Worm (Caenorhabditis elegans): ENCODE results near the gene igeg-2.

Gene igeg-2

ce11 chrX:11461545-11461944 lies 15.1 kb upstream of the igeg-2 start:
- peak; percentile 18 for TF ChIP-seq nhr-48 (tag; optimal IDR thresholded peaks at IDR 0.05)
- peak; percentile 35 for TF ChIP-seq hlh-11 (tag; optimal IDR thresholded peaks at IDR 0.05)
- TF ChIP-seq hlh-30 (tag; optimal IDR thresholded peaks at IDR 0.05; ENCODE audit: insufficient read depth) = peak; percentile 39
- TF ChIP-seq ceh-20 (GFP tag; IDR thresholded peaks at IDR 0.05) = no peak
- TF ChIP-seq pqm-1 (tag; optimal IDR thresholded peaks at IDR 0.05) = peak; percentile 19

- TF ChIP-seq madf-9 (GFP tag; conservative IDR thresholded peaks at IDR 0.05) (no peak), unc-62 (GFP tag; optimal IDR thresholded peaks at IDR 0.05 in 1 of 2) (peak in 1 of 2 experiments; percentile 91), unc-62 (tag; optimal IDR thresholded peaks at IDR 0.05) (no peak), nhr-237 (tag; optimal IDR thresholded peaks at IDR 0.05) (no peak), ctbp-1 (GFP tag; IDR thresholded peaks at IDR 0.05) (no peak), saeg-2 (GFP tag; IDR thresholded peaks at IDR 0.05) (no peak), skn-1 (tag; optimal IDR thresholded peaks at IDR 0.05) (no peak), mdl-1 (tag; optimal IDR thresholded peaks at IDR 0.05) (no peak), unc-130 (GFP tag; optimal IDR thresholded peaks at IDR 0.05) (no peak)
These were observed 10.2 kb upstream of the igeg-2 start for ce11 chrX:11456665-11457064.

- TF ChIP-seq mxl-2 (GFP tag; conservative IDR thresholded peaks at IDR 0.05) (no peak), ces-1 (GFP tag; optimal IDR thresholded peaks at IDR 0.05) (no peak), hmg-1.1 (GFP tag; IDR thresholded peaks at IDR 0.05) (no peak), lin-39 (tag; optimal IDR thresholded peaks at IDR 0.05) (no peak), zip-11 (GFP tag; IDR thresholded peaks at IDR 0.05) (no peak), ceh-28 (tag; optimal IDR thresholded peaks at IDR 0.05) (no peak), fkh-10 (GFP tag; optimal IDR thresholded peaks at IDR 0.05) (no peak), ceh-32 (tag; optimal IDR thresholded peaks at IDR 0.05; ENCODE audit: poor library complexity) (no peak), ceh-20 (GFP tag; IDR thresholded peaks at IDR 0.05) (no peak), unc-130 (GFP tag; optimal IDR thresholded peaks at IDR 0.05) (no peak), gei-8 (GFP tag; optimal IDR thresholded peaks at IDR 0.05) (no peak), hif-1 (tag; optimal IDR thresholded peaks at IDR 0.05) (no peak), ctbp-1 (GFP tag; IDR thresholded peaks at IDR 0.05) (no peak), lin-1 (GFP tag; IDR thresholded peaks at IDR 0.05) (no peak), lin-38 (GFP tag; IDR thresholded peaks at IDR 0.05) (no peak), unc-39 (tag; optimal IDR thresholded peaks at IDR 0.05) (no peak)
These were observed 7.8 kb upstream of the igeg-2 start, which contains the start of gene F48C5.2 for ce11 chrX:11454231-11454630. F48C5.2 (minus strand) TSS chrX:11454331.

ce11 chrX:11452316-11452715 lies 5.9 kb upstream of the igeg-2 start:
- TF ChIP-seq daf-8 (GFP tag; IDR thresholded peaks at IDR 0.05) (no peak), unc-62 (GFP tag; optimal IDR thresholded peaks at IDR 0.05 in 1 of 2) (peak in 1 of 2 experiments; percentile 28), unc-62 (tag; optimal IDR thresholded peaks at IDR 0.05) (no peak)

ce11 chrX:11450261-11450660 lies 3.8 kb upstream of the igeg-2 start:
- TF ChIP-seq nhr-41 (GFP tag; IDR thresholded peaks at IDR 0.05) = no peak
- no peak for TF ChIP-seq saeg-2 (GFP tag; IDR thresholded peaks at IDR 0.05)
- TF ChIP-seq hif-1 (tag; optimal IDR thresholded peaks at IDR 0.05) = no peak
- no peak for TF ChIP-seq mes-2 (tag; optimal IDR thresholded peaks at IDR 0.05; ENCODE audit: poor library complexity, severe bottlenecking)
- no peak for TF ChIP-seq php-3 (GFP tag; IDR thresholded peaks at IDR 0.05)
- no peak for TF ChIP-seq nhr-28 (tag; optimal IDR thresholded peaks at IDR 0.05)
- no peak for TF ChIP-seq mep-1 (tag; optimal IDR thresholded peaks at IDR 0.05)
- no peak for TF ChIP-seq cey-2 (tag; optimal IDR thresholded peaks at IDR 0.05; ENCODE audit: borderline replicate concordance, insufficient read depth)
- TF ChIP-seq ztf-11 (tag; optimal IDR thresholded peaks at IDR 0.05) = no peak
- TF ChIP-seq lir-3 (tag; optimal IDR thresholded peaks at IDR 0.05) = no peak
- TF ChIP-seq tra-1 (GFP tag; IDR thresholded peaks at IDR 0.05) = no peak
- no peak for TF ChIP-seq mxl-3 (GFP tag; optimal IDR thresholded peaks at IDR 0.05)

All from whole organism, L4 larva.